Worm (Caenorhabditis elegans): Measurements from ENCODE around the gene lec-8.
A peak's percentile ranks its signal among the peaks of the same experiment; 100 is the strongest.

The lec-8 gene

DNA sequence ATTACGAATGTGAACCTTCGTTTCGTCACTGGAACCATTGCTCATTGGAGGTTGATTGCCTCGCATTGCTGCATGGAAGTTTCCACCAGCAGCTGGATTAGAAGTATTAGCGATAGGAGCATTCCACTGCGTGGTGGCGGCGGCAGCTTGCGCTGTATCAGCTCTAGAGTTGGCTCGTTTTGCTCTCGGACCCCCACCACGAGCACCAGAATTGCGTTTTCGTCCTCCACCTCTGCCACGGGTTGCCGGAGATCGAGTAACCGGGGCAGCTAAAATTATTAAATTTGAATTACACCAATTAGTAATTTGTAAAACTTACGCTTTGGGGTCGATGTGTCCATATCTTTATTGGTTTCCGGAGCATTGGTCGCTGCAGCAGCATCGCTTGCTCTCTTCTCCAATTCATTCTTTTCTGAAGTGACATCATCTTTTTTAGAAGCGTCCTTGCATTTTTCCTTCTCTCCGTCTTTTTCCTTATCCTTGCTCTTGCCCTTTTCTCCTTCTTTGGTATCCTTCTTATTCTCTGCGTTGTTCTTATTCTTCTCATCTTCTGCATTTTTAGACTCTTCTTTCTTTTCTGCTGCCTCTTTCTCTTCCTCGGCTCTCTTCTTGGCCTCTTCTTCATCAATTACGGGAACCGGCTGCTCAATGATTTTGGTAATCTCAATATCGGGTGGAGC, 36.1 kb upstream of the lec-8 start:
- peak; percentile 55 for TF ChIP-seq ceh-31 (tag; optimal IDR thresholded peaks at IDR 0.05)
- no peak for TF ChIP-seq pax-1 (tag; optimal IDR thresholded peaks at IDR 0.05)
- TF ChIP-seq pag-3 (tag; optimal IDR thresholded peaks at IDR 0.05; ENCODE audit: borderline replicate concordance) = no peak
- TF ChIP-seq ceh-30 (tag; optimal IDR thresholded peaks at IDR 0.05) = no peak
- no peak for TF ChIP-seq hlh-13 (GFP tag; optimal IDR thresholded peaks at IDR 0.05)
- TF ChIP-seq npax-4 (tag; optimal IDR thresholded peaks at IDR 0.05) = no peak
- TF ChIP-seq unc-42 (tag; optimal IDR thresholded peaks at IDR 0.05) = peak; percentile 52

DNA sequence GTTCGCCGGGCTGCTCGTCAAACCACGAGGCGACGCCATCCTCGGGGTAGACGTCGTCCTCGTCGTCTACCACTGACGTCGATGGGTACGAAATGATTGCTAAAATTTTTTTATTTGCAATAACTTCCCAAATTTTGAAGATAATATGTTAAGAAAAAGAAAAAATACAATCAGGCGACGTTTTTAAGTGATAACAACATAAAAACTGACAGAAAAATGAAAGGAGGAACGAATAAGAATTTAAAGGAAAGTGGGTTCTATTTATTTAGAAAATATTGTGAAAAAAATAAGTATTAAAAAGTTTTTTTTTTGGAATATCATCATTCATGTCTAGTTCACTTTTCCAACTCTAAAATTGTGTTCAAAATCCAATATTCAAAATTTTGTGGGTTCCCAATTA, 28.2 kb upstream of the lec-8 start, which contains the start of gene dpy-22:
TSS of gene dpy-22 (minus strand) at position 101 of the 400 bp plus-strand sequence.
- TF ChIP-seq ttx-3 (tag; optimal IDR thresholded peaks at IDR 0.05) (no peak), ahr-1 (tag; optimal IDR thresholded peaks at IDR 0.05) (no peak), pax-1 (tag; optimal IDR thresholded peaks at IDR 0.05) (no peak), nhr-11 (tag; optimal IDR thresholded peaks at IDR 0.05) (no peak), che-1 (tag; optimal IDR thresholded peaks at IDR 0.05) (no peak), pha-2 (tag; optimal IDR thresholded peaks at IDR 0.05) (no peak), ceh-9 (tag; optimal IDR thresholded peaks at IDR 0.05) (no peak), T23F11.4 (GFP tag; optimal IDR thresholded peaks at IDR 0.05) (no peak), mec-3 (tag; optimal IDR thresholded peaks at IDR 0.05; ENCODE audit: borderline replicate concordance) (no peak), ceh-30 (tag; optimal IDR thresholded peaks at IDR 0.05) (no peak), hlh-15 (tag; optimal IDR thresholded peaks at IDR 0.05) (no peak), pha-4 (tag; optimal IDR thresholded peaks at IDR 0.05) (no peak), elt-2 (tag; optimal IDR thresholded peaks at IDR 0.05) (no peak), K02D7.2 (tag; optimal IDR thresholded peaks at IDR 0.05) (no peak), pag-3 (tag; optimal IDR thresholded peaks at IDR 0.05; ENCODE audit: borderline replicate concordance) (no peak), madf-2 (tag; optimal IDR thresholded peaks at IDR 0.05) (no peak), nfya-1 (tag; optimal IDR thresholded peaks at IDR 0.05) (no peak)

DNA sequence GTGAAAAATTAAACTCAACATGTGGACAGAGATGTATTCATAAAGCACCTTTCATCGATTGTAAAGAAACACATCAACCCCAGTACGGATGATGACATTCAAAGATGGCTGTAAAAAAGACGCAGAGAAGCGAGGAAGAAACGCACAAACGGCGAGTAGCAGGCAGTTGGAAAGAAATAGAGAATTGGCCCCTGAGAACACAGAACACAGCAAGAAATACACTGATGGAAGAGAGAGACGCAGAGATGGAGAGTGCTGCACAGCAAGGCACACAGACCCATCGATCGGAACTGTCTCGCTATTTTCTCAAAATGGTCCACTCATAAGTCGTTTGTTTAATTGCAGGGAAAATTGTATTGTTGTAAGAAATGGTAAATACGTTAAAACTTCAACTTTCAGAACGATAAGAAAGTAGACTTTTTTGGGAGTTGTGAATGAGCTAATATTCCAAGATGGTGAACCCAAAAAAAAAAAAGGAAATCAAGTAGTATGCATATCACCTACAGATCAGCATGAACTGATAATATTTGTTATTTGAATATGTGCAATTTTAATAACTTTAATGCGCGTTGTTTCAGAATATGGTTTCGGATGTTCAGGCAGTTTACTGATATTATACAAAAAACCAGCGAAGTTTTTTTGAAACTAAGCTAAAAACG, 27.6 kb upstream of the lec-8 start:
- TF ChIP-seq che-1 (tag; optimal IDR thresholded peaks at IDR 0.05) (no peak), ceh-48 (tag; optimal IDR thresholded peaks at IDR 0.05) (peak; percentile 2), tbx-2 (tag; optimal IDR thresholded peaks at IDR 0.05) (peak; percentile 55), hlh-8 (tag; optimal IDR thresholded peaks at IDR 0.05) (no peak), fax-1 (tag; optimal IDR thresholded peaks at IDR 0.05) (no peak), ceh-31 (tag; optimal IDR thresholded peaks at IDR 0.05) (peak; percentile 59), ref-2 (tag; optimal IDR thresholded peaks at IDR 0.05) (peak; percentile 64), dve-1 (tag; optimal IDR thresholded peaks at IDR 0.05) (peak; percentile 7), npax-4 (tag; optimal IDR thresholded peaks at IDR 0.05) (no peak), lin-11 (tag; optimal IDR thresholded peaks at IDR 0.05) (no peak), ceh-45 (GFP tag; IDR thresholded peaks at IDR 0.05) (no peak), ceh-2 (tag; optimal IDR thresholded peaks at IDR 0.05) (peak; percentile 17), fkh-6 (tag; optimal IDR thresholded peaks at IDR 0.05) (peak; percentile 21), T23F11.4 (GFP tag; optimal IDR thresholded peaks at IDR 0.05) (no peak), nfya-1 (tag; optimal IDR thresholded peaks at IDR 0.05) (peak; percentile 65), ceh-22 (tag; optimal IDR thresholded peaks at IDR 0.05) (no peak), K02D7.2 (tag; optimal IDR thresholded peaks at IDR 0.05) (no peak), sdc-2 (tag; optimal IDR thresholded peaks at IDR 0.05) (peak; percentile 34), unc-55 (GFP tag; optimal IDR thresholded peaks at IDR 0.05) (peak; percentile 3), dmd-4 (tag; optimal IDR thresholded peaks at IDR 0.05; ENCODE audit: borderline replicate concordance) (no peak), ceh-18 (tag; optimal IDR thresholded peaks at IDR 0.05) (no peak), pros-1 (tag; optimal IDR thresholded peaks at IDR 0.05) (peak; percentile 39)

All from whole organism, late embryonic.